Fruit fly (Drosophila melanogaster): ENCODE measurements around the gene pll.
A peak's percentile ranks its signal among the peaks of the same experiment; 100 is the strongest.

Gene pll

dm6 chr3R:27244742-27245400 lies 8.1 kb downstream of the pll start, which contains the start of gene CG18766:
CG18766 (minus strand) TSS chr3R:27245249.
- TF ChIP-seq aop (GFP tag; IDR thresholded peaks at IDR 0.05) = 0 out of 2 replicates have a peak, but pooled peaks have one; percentile 54
- TF ChIP-seq CG18599 (GFP tag; optimal IDR thresholded peaks at IDR 0.05) = peak; percentile 4
- TF ChIP-seq zfh2 (GFP tag; optimal IDR thresholded peaks at IDR 0.05) = no peak
- TF ChIP-seq ftz-f1 (GFP tag; optimal IDR thresholded peaks at IDR 0.05) = peak; percentile 69
- TF ChIP-seq stc (GFP tag; IDR thresholded peaks at IDR 0.05) = no peak
- no peak for TF ChIP-seq lab (GFP tag; optimal IDR thresholded peaks at IDR 0.05)
- TF ChIP-seq onecut (GFP tag; IDR thresholded peaks at IDR 0.05) = no peak
- TF ChIP-seq Dp (GFP tag; optimal IDR thresholded peaks at IDR 0.05) = peak; percentile 81
- peak; percentile 84 for TF ChIP-seq CG17186 (GFP tag; optimal IDR thresholded peaks at IDR 0.05)
- no peak for TF ChIP-seq nerfin-2 (GFP tag; IDR thresholded peaks at IDR 0.05; ENCODE audit: partially characterized antibody)
- no peak for TF ChIP-seq CG3163 (GFP tag; optimal IDR thresholded peaks at IDR 0.05)
- peak; percentile 12 for TF ChIP-seq CG15269 (tag; optimal IDR thresholded peaks at IDR 0.05)
- TF ChIP-seq CG7786 (GFP tag; optimal IDR thresholded peaks at IDR 0.05) = no peak
- peak; percentile 16 for TF ChIP-seq CG15696 (tag; optimal IDR thresholded peaks at IDR 0.05)
- no peak for TF ChIP-seq oc (tag; optimal IDR thresholded peaks at IDR 0.05)
- peak; percentile 26 for TF ChIP-seq ab (GFP tag; optimal IDR thresholded peaks at IDR 0.05)
- no peak for TF ChIP-seq Hr51 (GFP tag; optimal IDR thresholded peaks at IDR 0.05)
- TF ChIP-seq H2.0 (GFP tag; IDR thresholded peaks at IDR 0.05) = no peak
- TF ChIP-seq sd (tag; optimal IDR thresholded peaks at IDR 0.05) = no peak
- peak; percentile 8 for TF ChIP-seq CG8290 (GFP tag; optimal IDR thresholded peaks at IDR 0.05)
- peak in 1 of 2 experiments; percentile 67 for TF ChIP-seq CG8290 (tag; optimal IDR thresholded peaks at IDR 0.05)
- TF ChIP-seq CG7745 (tag; optimal IDR thresholded peaks at IDR 0.05) = peak; percentile 32
- TF ChIP-seq CG11560 (tag; IDR thresholded peaks at IDR 0.05) = no peak
- TF ChIP-seq Usf (GFP tag; optimal IDR thresholded peaks at IDR 0.05) = no peak
- TF ChIP-seq chif (GFP tag; optimal IDR thresholded peaks at IDR 0.05) = no peak
- no peak for TF ChIP-seq gcm2 (GFP tag; optimal IDR thresholded peaks at IDR 0.05)
- TF ChIP-seq Six4 (GFP tag; optimal IDR thresholded peaks at IDR 0.05) = no peak
- TF ChIP-seq CG17802 (tag; optimal IDR thresholded peaks at IDR 0.05) = no peak
- TF ChIP-seq Lim3 (GFP tag; IDR thresholded peaks at IDR 0.05) = no peak
- TF ChIP-seq trh (GFP tag; optimal IDR thresholded peaks at IDR 0.05) = no peak
- peak; percentile 55; the same call in 2 of the 3 replicates for TF ChIP-seq row (GFP tag; IDR thresholded peaks at IDR 0.05)
- TF ChIP-seq org-1 (GFP tag; optimal IDR thresholded peaks at IDR 0.05) = no peak
- TF ChIP-seq CG15514 (GFP tag; optimal IDR thresholded peaks at IDR 0.05) = peak; percentile 64
- TF ChIP-seq CG14050 (GFP tag; IDR thresholded peaks at IDR 0.05) = no peak
- no peak for TF ChIP-seq yki (optimal IDR thresholded peaks at IDR 0.05)
- peak; percentile 8 for TF ChIP-seq unpg (GFP tag; optimal IDR thresholded peaks at IDR 0.05)
- TF ChIP-seq CG2120 (GFP tag; optimal IDR thresholded peaks at IDR 0.05) = peak; percentile 37
- TF ChIP-seq cg (GFP tag; optimal IDR thresholded peaks at IDR 0.05) = peak; percentile 84
- peak; percentile 60 for TF ChIP-seq chn (GFP tag; optimal IDR thresholded peaks at IDR 0.05)
- no peak for TF ChIP-seq z (GFP tag; IDR thresholded peaks at IDR 0.05)
- no peak for TF ChIP-seq CG18619 (GFP tag; optimal IDR thresholded peaks at IDR 0.05)
- TF ChIP-seq tup (GFP tag; optimal IDR thresholded peaks at IDR 0.05) = no peak
- TF ChIP-seq lbe (GFP tag; optimal IDR thresholded peaks at IDR 0.05) = no peak
- TF ChIP-seq CG10654 (GFP tag; optimal IDR thresholded peaks at IDR 0.05) = no peak
- TF ChIP-seq CG8924 (tag; optimal IDR thresholded peaks at IDR 0.05) = peak; percentile 14
- TF ChIP-seq H15 (GFP tag; IDR thresholded peaks at IDR 0.05) = no peak
- TF ChIP-seq Mad (GFP tag; optimal IDR thresholded peaks at IDR 0.05) = no peak
- TF ChIP-seq Lhr (GFP tag; optimal IDR thresholded peaks at IDR 0.05) = peak; percentile 38
- peak; percentile 54 for TF ChIP-seq CG9932 (GFP tag; IDR thresholded peaks at IDR 0.05)
- TF ChIP-seq Lpt (GFP tag; optimal IDR thresholded peaks at IDR 0.05) = no peak
- TF ChIP-seq crc (GFP tag; optimal IDR thresholded peaks at IDR 0.05) = no peak

All from whole organism, embryonic.